Worm (Caenorhabditis elegans) whole organism, L2 larva: ENCODE measurements around the gene Y57G11C.46.

Experiments
- C34F6.9 ChIP-seq: fragments of 150-350 bp; optimal IDR thresholded peaks from 2 replicates; lab custom pipeline; 2014; ENCODE audit warnings: missing biosample characterization, missing genetic modification characterization
- F13H6.1 ChIP-seq: sonication (generic microtip); optimal IDR thresholded peaks from 2 replicates; lab custom pipeline; 2016; ENCODE audit warnings: missing genetic modification characterization, missing compliant biosample characterization
- R02D3.7 ChIP-seq: fragments of 150-350 bp; optimal IDR thresholded peaks from 2 replicates; lab custom pipeline; 2014; ENCODE audit warnings: missing biosample characterization, missing genetic modification characterization
- Y55F3AM.14 ChIP-seq: fragments of 200-800 bp; sonication (Bioruptor generic); optimal IDR thresholded peaks from 2 replicates; lab custom pipeline; 2018; ENCODE audit warnings: mild to moderate bottlenecking, missing genetic modification characterization, missing compliant biosample characterization
- ZK546.5 ChIP-seq: sonication (generic microtip); optimal IDR thresholded peaks from 2 replicates; lab custom pipeline; 2017; ENCODE audit warnings: missing biosample characterization, missing genetic modification characterization
- alr-1 ChIP-seq: fragments of 150-350 bp; optimal IDR thresholded peaks from 2 replicates; lab custom pipeline; 2014; ENCODE audit warnings: missing biosample characterization, missing genetic modification characterization
- aly-2 ChIP-seq: fragments of 150-350 bp; optimal IDR thresholded peaks from 2 replicates; lab custom pipeline; 2014; ENCODE audit warnings: missing biosample characterization, missing genetic modification characterization
- ama-1 ChIP-seq: fragments of 150-350 bp; optimal IDR thresholded peaks from 2 replicates; lab custom pipeline; 2018; ENCODE audit warnings: inconsistent platforms
- blmp-1 ChIP-seq: sonication (generic microtip); optimal IDR thresholded peaks from 2 replicates; lab custom pipeline; 2017; ENCODE audit warnings: missing genetic modification characterization, mild to moderate bottlenecking, missing compliant biosample characterization, antibody characterized with exemption, moderate library complexity; ENCODE audit not compliant: insufficient read depth
- ceh-16 ChIP-seq: fragments of 150-350 bp; optimal IDR thresholded peaks from 2 replicates; lab custom pipeline; 2014; ENCODE audit warnings: missing biosample characterization, missing genetic modification characterization
- ceh-82 ChIP-seq: fragments of 150-350 bp; optimal IDR thresholded peaks from 2 replicates; lab custom pipeline; 2014; ENCODE audit warnings: missing biosample characterization, missing genetic modification characterization
- crh-2 ChIP-seq: sonication (generic microtip); optimal IDR thresholded peaks from 2 replicates; lab custom pipeline; 2017; ENCODE audit warnings: missing biosample characterization, missing genetic modification characterization
- dmd-4 ChIP-seq: sonication (generic microtip); optimal IDR thresholded peaks from 2 replicates; lab custom pipeline; 2017; ENCODE audit warnings: missing biosample characterization, missing genetic modification characterization
- egl-27 ChIP-seq: sonication (generic microtip); optimal IDR thresholded peaks from 3 replicates; lab custom pipeline; 2017; ENCODE audit warnings: missing biosample characterization, missing genetic modification reagents, missing genetic modification characterization
- elt-1 ChIP-seq: fragments of 150-350 bp; optimal IDR thresholded peaks from 2 replicates; lab custom pipeline; 2014; ENCODE audit warnings: missing biosample characterization, missing genetic modification characterization
- elt-3 ChIP-seq: sonication (generic microtip); optimal IDR thresholded peaks from 2 replicates; lab custom pipeline; 2017; ENCODE audit warnings: missing biosample characterization, missing genetic modification characterization
- fos-1 ChIP-seq: fragments of 150-350 bp; optimal IDR thresholded peaks from 2 replicates; lab custom pipeline; 2014; ENCODE audit warnings: missing biosample characterization, missing genetic modification characterization
- gmeb-1 ChIP-seq: fragments of 150-350 bp; optimal IDR thresholded peaks from 2 replicates; lab custom pipeline; 2014; ENCODE audit warnings: missing biosample characterization, missing genetic modification characterization
- lin-11 ChIP-seq: fragments of 150-350 bp; sonication (generic microtip); optimal IDR thresholded peaks from 2 replicates; lab custom pipeline; 2014; ENCODE audit warnings: missing biosample characterization, missing genetic modification characterization, inconsistent platforms, mixed read lengths
- lin-13 ChIP-seq: fragments of 150-350 bp; optimal IDR thresholded peaks from 2 replicates; lab custom pipeline; 2014; ENCODE audit warnings: missing biosample characterization, missing genetic modification reagents, missing genetic modification characterization
- lin-39 ChIP-seq: fragments of 150-350 bp; optimal IDR thresholded peaks from 2 replicates; lab custom pipeline; 2014; ENCODE audit warnings: missing biosample characterization, missing genetic modification reagents, missing genetic modification characterization
- lsy-2 ChIP-seq, 2 experiments: fragments of 150-350 bp in 1 of 2; sonication (generic microtip) in 1 of 2; optimal IDR thresholded peaks; 2 replicates each; lab custom pipeline; 2014 to 2017; ENCODE audit warnings: missing biosample characterization in 2 of 2, missing genetic modification characterization in 2 of 2
- mab-5 ChIP-seq: fragments of 150-350 bp; optimal IDR thresholded peaks from 2 replicates; lab custom pipeline; 2014; ENCODE audit warnings: missing biosample characterization, missing genetic modification characterization
- mdl-1 ChIP-seq, 2 experiments: fragments of 150-350 bp in 1 of 2; sonication (generic microtip) in 1 of 2; optimal IDR thresholded peaks; 2 replicates each; lab custom pipeline; 2017; ENCODE audit warnings: missing biosample characterization in 2 of 2, missing genetic modification characterization in 2 of 2
- nhr-10 ChIP-seq: sonication (generic microtip); optimal IDR thresholded peaks from 2 replicates; lab custom pipeline; 2017; ENCODE audit warnings: missing biosample characterization, missing genetic modification characterization
- nhr-11 ChIP-seq: fragments of 150-350 bp; optimal IDR thresholded peaks from 2 replicates; lab custom pipeline; 2014; ENCODE audit warnings: missing biosample characterization, missing genetic modification characterization
- nhr-12 ChIP-seq: fragments of 150-350 bp; optimal IDR thresholded peaks from 2 replicates; lab custom pipeline; 2014; ENCODE audit warnings: missing biosample characterization, missing genetic modification characterization
- nhr-129 ChIP-seq: fragments of 150-350 bp; optimal IDR thresholded peaks from 2 replicates; lab custom pipeline; 2014; ENCODE audit warnings: missing biosample characterization, missing genetic modification characterization
- nhr-21 ChIP-seq: fragments of 150-350 bp; optimal IDR thresholded peaks from 2 replicates; lab custom pipeline; 2014; ENCODE audit warnings: missing biosample characterization, missing genetic modification characterization
- nhr-23 ChIP-seq: fragments of 150-350 bp; optimal IDR thresholded peaks from 2 replicates; lab custom pipeline; 2014; ENCODE audit warnings: missing biosample characterization, missing genetic modification reagents, missing genetic modification characterization
- nhr-237 ChIP-seq: fragments of 150-350 bp; optimal IDR thresholded peaks from 2 replicates; lab custom pipeline; 2014; ENCODE audit warnings: missing biosample characterization, missing genetic modification characterization
- nhr-25 ChIP-seq: fragments of 150-350 bp; sonication (generic microtip); optimal IDR thresholded peaks from 3 replicates; lab custom pipeline; 2014; ENCODE audit warnings: missing biosample characterization, missing genetic modification characterization
- nhr-6 ChIP-seq: fragments of 150-350 bp; optimal IDR thresholded peaks from 2 replicates; lab custom pipeline; 2014; ENCODE audit warnings: missing biosample characterization, missing genetic modification characterization
- nhr-77 ChIP-seq: fragments of 150-350 bp; optimal IDR thresholded peaks from 2 replicates; lab custom pipeline; 2014; ENCODE audit warnings: missing biosample characterization, missing genetic modification characterization
- peb-1 ChIP-seq: fragments of 150-350 bp; optimal IDR thresholded peaks from 2 replicates; lab custom pipeline; 2014; ENCODE audit warnings: missing biosample characterization, missing genetic modification characterization
- sem-4 ChIP-seq: fragments of 150-350 bp; optimal IDR thresholded peaks from 2 replicates; lab custom pipeline; 2014; ENCODE audit warnings: missing biosample characterization, missing genetic modification reagents, missing genetic modification characterization
- skn-1 ChIP-seq: sonication (generic microtip); optimal IDR thresholded peaks from 2 replicates; lab custom pipeline; 2017; ENCODE audit warnings: missing biosample characterization, missing genetic modification characterization
- sma-3 ChIP-seq: sonication (generic microtip); optimal IDR thresholded peaks from 2 replicates; lab custom pipeline; 2016; ENCODE audit warnings: missing genetic modification reagents, missing genetic modification characterization, missing compliant biosample characterization
- sma-9 ChIP-seq, 2 experiments: fragments of 150-350 bp in 1 of 2; sonication (generic microtip) in 1 of 2; optimal IDR thresholded peaks; 2 replicates each; lab custom pipeline; 2014 to 2016; ENCODE audit warnings: missing genetic modification characterization in 2 of 2, mild to moderate bottlenecking in 1 of 2, missing biosample characterization in 1 of 2, missing compliant biosample characterization in 1 of 2, missing genetic modification reagents in 1 of 2, moderate library complexity in 1 of 2
- snpc-4 ChIP-seq: fragments of 150-350 bp; optimal IDR thresholded peaks from 2 replicates; lab custom pipeline; 2014; ENCODE audit warnings: missing biosample characterization, missing genetic modification characterization
- unc-39 ChIP-seq: fragments of 150-350 bp; optimal IDR thresholded peaks from 2 replicates; lab custom pipeline; 2014; ENCODE audit warnings: missing biosample characterization, missing genetic modification characterization
- unc-55 ChIP-seq: fragments of 150-350 bp; sonication (generic microtip); optimal IDR thresholded peaks from 3 replicates; lab custom pipeline; 2014; ENCODE audit warnings: missing biosample characterization, missing genetic modification reagents, missing genetic modification characterization
- unc-62 ChIP-seq: fragments of 150-350 bp; optimal IDR thresholded peaks from 2 replicates; lab custom pipeline; 2014; ENCODE audit warnings: missing biosample characterization, missing genetic modification reagents, missing genetic modification characterization
- zag-1 ChIP-seq: fragments of 150-350 bp; optimal IDR thresholded peaks from 2 replicates; lab custom pipeline; 2014; ENCODE audit warnings: missing biosample characterization, missing genetic modification characterization
- ztf-1 ChIP-seq: fragments of 200-800 bp; sonication (Bioruptor generic); conservative IDR thresholded peaks from 2 replicates; pipeline ENCODE4 v1.3.6; 2022; ENCODE audit warnings: missing genetic modification characterization, missing compliant biosample characterization
- ztf-11 ChIP-seq: sonication (generic microtip); optimal IDR thresholded peaks from 2 replicates; lab custom pipeline; 2017; ENCODE audit warnings: missing biosample characterization, missing genetic modification characterization

Gene Y57G11C.46

ce11 chrIV:14824878-14825352, 8.7 kb upstream of the Y57G11C.46 start, which contains the start of gene sec-61.A:
Gene sec-61.A (minus strand): TSS chrIV:14825264.
- TF ChIP-seq ztf-11 (tag; lab: Kevin White, UChicago) (no peak), alr-1 (no peak), unc-62 (GFP tag; lab: Kevin White, UChicago) (no peak), peb-1 (tag; lab: Kevin White, UChicago) (peak; percentile 64), lin-13 (GFP tag; lab: Kevin White, UChicago) (peak; percentile 56), sma-3 (GFP tag; lab: Kevin White, UChicago) (peak; percentile 93), egl-27 (tag; lab: Kevin White, UChicago) (no peak), ZK546.5 (tag; lab: Kevin White, UChicago) (no peak), gmeb-1 (tag; lab: Kevin White, UChicago) (peak; percentile 61), nhr-23 (tag; lab: Kevin White, UChicago) (no peak), nhr-237 (tag; lab: Kevin White, UChicago) (peak; percentile 16), R02D3.7 (tag; lab: Kevin White, UChicago) (no peak), nhr-6 (no peak), mdl-1 (tag; optimal IDR thresholded peaks at IDR 0.05; lab: Kevin White, UChicago) (peak in 1 of 2 experiments; percentile 71), C34F6.9 (tag; lab: Kevin White, UChicago) (peak; percentile 81), ztf-1 (GFP tag; lab: Robert Waterston, UW) (no peak), nhr-21 (tag; lab: Kevin White, UChicago) (peak; percentile 80), lsy-2 (tag; optimal IDR thresholded peaks at IDR 0.05; lab: Kevin White, UChicago) (peak; percentile 98 to 99), nhr-11 (tag; lab: Kevin White, UChicago) (no peak), unc-55 (GFP tag; lab: Kevin White, UChicago) (peak; percentile 73), unc-39 (no peak), sma-9 (GFP tag; optimal IDR thresholded peaks at IDR 0.05; lab: Kevin White, UChicago) (no peak), sma-9 (tag; optimal IDR thresholded peaks at IDR 0.05; lab: Kevin White, UChicago) (no peak), nhr-10 (peak; percentile 17), ama-1 (lab: Kevin White, UChicago) (no peak), snpc-4 (tag; lab: Kevin White, UChicago) (no peak), sem-4 (tag; lab: Kevin White, UChicago) (no peak), crh-2 (tag; lab: Kevin White, UChicago) (peak; percentile 85), elt-3 (tag; lab: Kevin White, UChicago) (no peak), ceh-82 (tag; lab: Kevin White, UChicago) (no peak), F13H6.1 (tag; lab: Kevin White, UChicago) (peak; percentile 75), mab-5 (tag; lab: Kevin White, UChicago) (peak; percentile 47), lin-11 (tag; lab: Kevin White, UChicago) (peak; percentile 62), nhr-25 (peak; percentile 77), fos-1 (peak; percentile 45), Y55F3AM.14 (GFP tag; lab: Kevin White, UChicago) (no peak), nhr-77 (tag; lab: Kevin White, UChicago) (no peak), ceh-16 (tag; lab: Kevin White, UChicago) (peak; percentile 43), elt-1 (tag; lab: Kevin White, UChicago) (no peak), blmp-1 (tag; lab: Kevin White, UChicago) (no peak), zag-1 (tag; lab: Kevin White, UChicago) (no peak), aly-2 (no peak), nhr-12 (tag; lab: Kevin White, UChicago) (no peak), lin-39 (tag; lab: Kevin White, UChicago) (no peak), skn-1 (tag; lab: Kevin White, UChicago) (no peak), nhr-129 (tag; lab: Kevin White, UChicago) (peak; percentile 66), dmd-4 (tag; lab: Kevin White, UChicago) (no peak)
